Fruit fly (Drosophila melanogaster): Measurements from ENCODE around the gene nac.
A peak's percentile ranks its signal among the peaks of the same experiment; 100 is the strongest.

nac gene

dm6 chr3R:8349449-8350115 lies 45.8 kb upstream of the nac start, which contains the start of gene Atg13 (continued):
- TF ChIP-seq sima (GFP tag; optimal IDR thresholded peaks at IDR 0.05) (no peak), Mad (GFP tag; optimal IDR thresholded peaks at IDR 0.05) (peak; percentile 30), gfzf (GFP tag; optimal IDR thresholded peaks at IDR 0.05) (no peak), CG10321 (GFP tag; IDR thresholded peaks at IDR 0.05) (no peak), CG18011 (GFP tag; optimal IDR thresholded peaks at IDR 0.05) (no peak), gcm2 (GFP tag; optimal IDR thresholded peaks at IDR 0.05) (no peak), B-H2 (GFP tag; optimal IDR thresholded peaks at IDR 0.05) (peak; percentile 25), Ptx1 (GFP tag; IDR thresholded peaks at IDR 0.05) (peak; percentile 34; the same call in 1 of the 2 replicates), CG2129 (GFP tag; IDR thresholded peaks at IDR 0.05; ENCODE audit: partially characterized antibody) (peak; percentile 48), CG12942 (GFP tag; optimal IDR thresholded peaks at IDR 0.05) (no peak), maf-S (GFP tag; optimal IDR thresholded peaks at IDR 0.05) (no peak), CG7963 (GFP tag; IDR thresholded peaks at IDR 0.05; ENCODE audit: partially characterized antibody) (peak; percentile 72), jing (GFP tag; optimal IDR thresholded peaks at IDR 0.05) (no peak), pho (GFP tag; optimal IDR thresholded peaks at IDR 0.05) (peak; percentile 27), psq (GFP tag; optimal IDR thresholded peaks at IDR 0.05) (no peak), Fer3 (tag; optimal IDR thresholded peaks at IDR 0.05) (no peak), oc (tag; optimal IDR thresholded peaks at IDR 0.05) (no peak), CG17829 (tag; optimal IDR thresholded peaks at IDR 0.05) (peak; percentile 24), CG7928 (GFP tag; optimal IDR thresholded peaks at IDR 0.05) (no peak), mam (GFP tag; optimal IDR thresholded peaks at IDR 0.05) (peak; percentile 5), Dip3 (GFP tag; optimal IDR thresholded peaks at IDR 0.05) (no peak), CG8359 (GFP tag; optimal IDR thresholded peaks at IDR 0.05; ENCODE audit: borderline replicate concordance) (no peak), CoRest (tag; optimal IDR thresholded peaks at IDR 0.05) (peak; percentile 70), Xbp1 (GFP tag; optimal IDR thresholded peaks at IDR 0.05) (peak; percentile 72), CG6683 (GFP tag; optimal IDR thresholded peaks at IDR 0.05) (no peak), CG9797 (GFP tag; optimal IDR thresholded peaks at IDR 0.05) (peak; percentile 28), CG6689 (GFP tag; IDR thresholded peaks at IDR 0.05) (no peak), Gug (GFP tag; IDR thresholded peaks at IDR 0.05) (no peak; the same call in 3 of the 4 replicates), toy (GFP tag; IDR thresholded peaks at IDR 0.05) (no peak), CG16815 (GFP tag; optimal IDR thresholded peaks at IDR 0.05) (peak; percentile 32), stc (GFP tag; IDR thresholded peaks at IDR 0.05) (no peak), Sin3A (optimal IDR thresholded peaks at IDR 0.05) (peak; percentile 92), ara (GFP tag; IDR thresholded peaks at IDR 0.05) (no peak), Sry-δ (GFP tag; optimal IDR thresholded peaks at IDR 0.05) (peak; percentile 83), NC2β (GFP tag; optimal IDR thresholded peaks at IDR 0.05) (no peak), ranshi (GFP tag; IDR thresholded peaks at IDR 0.05) (no peak), rib (GFP tag; IDR thresholded peaks at IDR 0.05) (no peak), wek (GFP tag; optimal IDR thresholded peaks at IDR 0.05) (peak; percentile 57), CG15696 (tag; optimal IDR thresholded peaks at IDR 0.05) (peak; percentile 29), Nf-YB (GFP tag; optimal IDR thresholded peaks at IDR 0.05) (no peak), ind (GFP tag; optimal IDR thresholded peaks at IDR 0.05) (peak; percentile 22), usp (GFP tag; optimal IDR thresholded peaks at IDR 0.05) (no peak), dpn (GFP tag; optimal IDR thresholded peaks at IDR 0.05) (peak in 1 of 2 experiments; percentile 16), CG13894 (tag; optimal IDR thresholded peaks at IDR 0.05) (no peak), CG6854 (GFP tag; optimal IDR thresholded peaks at IDR 0.05) (no peak), Optix (GFP tag; IDR thresholded peaks at IDR 0.05) (no peak), MBD-R2 (GFP tag; IDR thresholded peaks at IDR 0.05) (peak; percentile 27; the same call in 1 of the 2 replicates), CG2120 (GFP tag; optimal IDR thresholded peaks at IDR 0.05) (peak; percentile 46), CG1647 (GFP tag; optimal IDR thresholded peaks at IDR 0.05) (no peak), Adf1 (GFP tag; IDR thresholded peaks at IDR 0.05) (no peak), dysf (GFP tag; IDR thresholded peaks at IDR 0.05) (peak; percentile 27; the same call in 1 of the 3 replicates)

All from whole organism, embryonic.